Fruit fly (Drosophila melanogaster): ENCODE results near the gene Cp7Fc.

Cp7Fc gene

DNA sequence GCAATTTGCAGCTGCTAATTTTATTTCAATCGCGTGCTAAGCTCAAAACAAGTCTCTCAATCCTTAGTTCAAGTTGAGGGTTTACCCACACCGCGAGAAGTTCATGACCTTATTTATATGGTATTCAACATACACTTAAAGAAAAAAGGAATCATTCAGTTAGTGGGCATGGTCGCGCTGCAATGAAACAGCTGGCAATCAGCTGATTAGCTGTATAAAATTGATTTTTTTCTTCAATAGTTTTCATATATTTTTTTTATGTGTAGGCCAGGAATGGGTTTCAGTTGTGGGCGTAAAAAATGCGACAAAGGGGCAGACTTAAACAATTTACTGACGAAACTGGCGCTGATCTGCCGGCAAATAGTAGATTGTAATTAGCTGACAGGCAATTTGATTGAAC lies 22.2 kb downstream of the Cp7Fc start (continued):
- TF ChIP-seq Fer2 (tag; optimal IDR thresholded peaks at IDR 0.05), result no peak
- TF ChIP-seq sob (GFP tag; IDR thresholded peaks at IDR 0.05), result peak; percentile 24; the same call in 1 of the 2 replicates
- TF ChIP-seq CG7963 (GFP tag; IDR thresholded peaks at IDR 0.05; ENCODE audit: partially characterized antibody), result no peak
- 0 out of 2 replicates have a peak, but pooled peaks have one; percentile 34 for TF ChIP-seq CG32532 (GFP tag; IDR thresholded peaks at IDR 0.05)
- TF ChIP-seq CG1603 (tag; optimal IDR thresholded peaks at IDR 0.05), result no peak
- TF ChIP-seq Deaf1 (tag; optimal IDR thresholded peaks at IDR 0.05), result no peak
- TF ChIP-seq CG31388 (GFP tag; optimal IDR thresholded peaks at IDR 0.05), result no peak
- TF ChIP-seq CG18262 (tag; optimal IDR thresholded peaks at IDR 0.05), result no peak
- TF ChIP-seq Hr51 (GFP tag; optimal IDR thresholded peaks at IDR 0.05), result peak in 1 of 2 experiments; percentile 24
- no peak for TF ChIP-seq salm (tag; optimal IDR thresholded peaks at IDR 0.05)
- no peak for TF ChIP-seq cwo (GFP tag; optimal IDR thresholded peaks at IDR 0.05)
- peak; percentile 7 for TF ChIP-seq CG4820 (GFP tag; optimal IDR thresholded peaks at IDR 0.05)
- TF ChIP-seq CG31365 (tag; optimal IDR thresholded peaks at IDR 0.05), result no peak
- no peak for TF ChIP-seq CG12659 (GFP tag; optimal IDR thresholded peaks at IDR 0.05)
- TF ChIP-seq zfh1 (GFP tag; IDR thresholded peaks at IDR 0.05), result peak; percentile 31; the same call in 1 of the 3 replicates
- TF ChIP-seq zen (tag; optimal IDR thresholded peaks at IDR 0.05), result no peak
- no peak for TF ChIP-seq chif (GFP tag; optimal IDR thresholded peaks at IDR 0.05)
- TF ChIP-seq CG13296 (GFP tag; optimal IDR thresholded peaks at IDR 0.05), result no peak
- TF ChIP-seq Nf-YB (GFP tag; optimal IDR thresholded peaks at IDR 0.05), result no peak
- peak; percentile 26; the same call in 1 of the 3 replicates for TF ChIP-seq B-H1 (GFP tag; IDR thresholded peaks at IDR 0.05)
- no peak for TF ChIP-seq CG12942 (GFP tag; optimal IDR thresholded peaks at IDR 0.05)
- no peak for TF ChIP-seq Bgb (GFP tag; IDR thresholded peaks at IDR 0.05; ENCODE audit: partially characterized antibody)
- no peak for TF ChIP-seq lilli (GFP tag; optimal IDR thresholded peaks at IDR 0.05)
- TF ChIP-seq row (GFP tag; IDR thresholded peaks at IDR 0.05), result peak; percentile 33; the same call in 1 of the 3 replicates
- TF ChIP-seq CG9215 (GFP tag; IDR thresholded peaks at IDR 0.05), result no peak
- no peak for TF ChIP-seq CG9932 (GFP tag; IDR thresholded peaks at IDR 0.05)
- TF ChIP-seq CG11504 (tag; optimal IDR thresholded peaks at IDR 0.05), result peak; percentile 35
- TF ChIP-seq abd-A (tag; optimal IDR thresholded peaks at IDR 0.05), result no peak
- TF ChIP-seq Hr3 (GFP tag; optimal IDR thresholded peaks at IDR 0.05), result no peak
- TF ChIP-seq pho (GFP tag; optimal IDR thresholded peaks at IDR 0.05), result no peak
- TF ChIP-seq croc (GFP tag; conservative IDR thresholded peaks at IDR 0.05), result no peak
- no peak for TF ChIP-seq CG9609 (GFP tag; optimal IDR thresholded peaks at IDR 0.05)
- peak; percentile 42; the same call in 1 of the 2 replicates for TF ChIP-seq CG14441 (GFP tag; IDR thresholded peaks at IDR 0.05)
- no peak for TF ChIP-seq CG5953 (GFP tag; IDR thresholded peaks at IDR 0.05)
- no peak for TF ChIP-seq yki (optimal IDR thresholded peaks at IDR 0.05)
- no peak for TF ChIP-seq CG4730 (GFP tag; IDR thresholded peaks at IDR 0.05)
- TF ChIP-seq CG11696 (GFP tag; IDR thresholded peaks at IDR 0.05), result no peak
- TF ChIP-seq Lpt (GFP tag; optimal IDR thresholded peaks at IDR 0.05), result no peak
- TF ChIP-seq sens (GFP tag), result peak; percentile 82
- no peak for TF ChIP-seq CG17829 (tag; optimal IDR thresholded peaks at IDR 0.05)
- peak; percentile 24; the same call in 1 of the 2 replicates for TF ChIP-seq H2.0 (GFP tag; IDR thresholded peaks at IDR 0.05)
- no peak for TF ChIP-seq btn (GFP tag; optimal IDR thresholded peaks at IDR 0.05)
- no peak for TF ChIP-seq ATbp (GFP tag; optimal IDR thresholded peaks at IDR 0.05)
- TF ChIP-seq rib (GFP tag; IDR thresholded peaks at IDR 0.05), result no peak
- no peak for TF ChIP-seq tin (GFP tag; optimal IDR thresholded peaks at IDR 0.05)
- no peak for TF ChIP-seq CG7271 (tag; optimal IDR thresholded peaks at IDR 0.05)
- no peak for TF ChIP-seq dati (GFP tag; IDR thresholded peaks at IDR 0.05)
- TF ChIP-seq MESR4 (GFP tag; optimal IDR thresholded peaks at IDR 0.05), result no peak
- no peak for TF ChIP-seq Dad (GFP tag; optimal IDR thresholded peaks at IDR 0.05)
- TF ChIP-seq grn (GFP tag; optimal IDR thresholded peaks at IDR 0.05), result no peak
- 0 out of 3 replicates have a peak, but pooled peaks have one; percentile 25 for TF ChIP-seq CG11695 (GFP tag; IDR thresholded peaks at IDR 0.05)
- no peak for TF ChIP-seq CG15601 (tag; optimal IDR thresholded peaks at IDR 0.05)
